Worm (Caenorhabditis elegans): ENCODE data around the gene col-86.

Gene col-86

DNA sequence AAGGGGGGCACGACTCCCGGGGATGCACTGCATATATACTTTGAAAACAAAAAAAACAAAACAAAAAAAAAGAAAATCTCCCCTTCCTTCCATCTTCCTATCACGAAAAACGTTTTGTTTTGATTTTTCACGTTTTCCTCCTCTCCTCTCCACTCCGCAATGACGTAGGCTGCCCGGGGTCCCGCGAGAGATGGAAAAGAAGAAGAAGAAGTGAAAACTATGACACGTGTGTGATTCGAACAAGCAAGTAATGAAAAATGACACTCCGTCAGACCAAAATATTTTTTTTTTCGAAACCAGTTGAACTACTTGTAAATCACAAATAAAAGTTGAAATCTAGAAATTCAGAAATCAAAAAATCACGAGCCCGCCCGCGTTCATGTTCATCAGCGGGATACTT is 32.8 kb downstream of the col-86 start:
- TF ChIP-seq duxl-1 (tag; optimal IDR thresholded peaks at IDR 0.05; ENCODE audit: poor library complexity) (no peak), rbr-2 (tag; optimal IDR thresholded peaks at IDR 0.05) (peak; percentile 3), unc-62 (GFP tag; optimal IDR thresholded peaks at IDR 0.05 in 1 of 2) (peak in 1 of 2 experiments; percentile 74), unc-62 (tag; optimal IDR thresholded peaks at IDR 0.05) (no peak), hif-1 (tag; optimal IDR thresholded peaks at IDR 0.05) (peak in 1 of 2 experiments; percentile 71), mdl-1 (tag; optimal IDR thresholded peaks at IDR 0.05) (peak in 1 of 2 experiments; percentile 73), daf-16 (GFP tag; optimal IDR thresholded peaks at IDR 0.05) (peak in 1 of 2 experiments; percentile 63), daf-16 (tag; optimal IDR thresholded peaks at IDR 0.05) (no peak), hlh-11 (tag; optimal IDR thresholded peaks at IDR 0.05) (peak; percentile 38), lsy-2 (tag; optimal IDR thresholded peaks at IDR 0.05) (no peak), ceh-20 (GFP tag; IDR thresholded peaks at IDR 0.05) (peak; percentile 30; the same call in 1 of the 2 replicates), hlh-30 (tag; optimal IDR thresholded peaks at IDR 0.05; ENCODE audit: insufficient read depth) (peak; percentile 51), ceh-82 (tag; optimal IDR thresholded peaks at IDR 0.05) (no peak), lin-29 (GFP tag; IDR thresholded peaks at IDR 0.05) (no peak)

DNA sequence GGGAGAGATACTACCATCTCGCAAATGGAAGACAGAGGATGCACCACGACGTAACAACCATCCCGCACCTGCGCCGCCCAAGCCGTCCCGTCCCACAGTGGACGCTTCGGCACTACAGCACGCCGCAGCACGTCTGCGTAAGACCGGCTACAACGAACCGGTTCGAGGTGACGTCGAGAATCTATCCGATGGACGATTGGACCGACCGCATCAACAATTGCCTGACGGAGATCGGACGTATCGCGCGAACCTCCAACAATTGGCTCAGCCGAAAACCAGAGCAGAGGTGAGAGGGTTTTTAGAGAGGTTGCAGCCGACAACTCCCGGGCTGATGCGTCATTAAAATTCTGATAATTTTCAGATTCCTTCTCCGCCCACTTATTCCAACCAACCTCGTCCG is 38.9 kb downstream of the col-86 start:
- TF ChIP-seq dmd-6 (GFP tag; IDR thresholded peaks at IDR 0.05) (0 out of 2 replicates have a peak, but pooled peaks have one; percentile 8), lin-15B (tag; optimal IDR thresholded peaks at IDR 0.05) (no peak), set-16 (GFP tag; IDR thresholded peaks at IDR 0.05) (peak; percentile 70), nhr-41 (GFP tag; IDR thresholded peaks at IDR 0.05) (no peak), ceh-44 (GFP tag; IDR thresholded peaks at IDR 0.05) (no peak), sdz-12 (GFP tag; optimal IDR thresholded peaks at IDR 0.05) (no peak)

ce11 chrII:13056580-13056979 is 41.5 kb downstream of the col-86 start, which contains the start of gene zyx-1:
TSS of gene zyx-1 (plus strand) at chrII:13056910.
- TF ChIP-seq cey-2 (tag; optimal IDR thresholded peaks at IDR 0.05; ENCODE audit: borderline replicate concordance, insufficient read depth) (no peak), nhr-11 (tag; optimal IDR thresholded peaks at IDR 0.05) (peak; percentile 19), hlh-11 (tag; optimal IDR thresholded peaks at IDR 0.05) (peak; percentile 39), set-16 (GFP tag; IDR thresholded peaks at IDR 0.05) (peak; percentile 70)

DNA sequence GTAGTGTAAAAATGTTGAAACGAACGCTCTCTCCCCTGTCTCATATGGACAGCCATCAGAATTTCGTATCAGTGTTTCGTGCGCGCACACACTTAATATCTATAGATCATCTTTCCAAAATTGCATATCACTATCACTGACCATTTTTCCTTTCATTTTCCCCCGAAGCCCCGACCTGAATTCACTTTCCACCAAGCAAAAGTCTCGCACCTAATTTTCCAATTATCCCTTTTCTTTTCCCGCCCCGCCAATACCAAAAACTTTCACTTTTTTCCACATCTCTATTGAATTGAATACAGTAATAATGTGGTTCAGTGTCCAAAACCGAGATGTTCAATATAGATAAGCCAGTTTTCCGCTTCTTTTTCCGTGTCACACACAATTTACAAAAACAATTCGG is 44.6 kb downstream of the col-86 start:
- TF ChIP-seq daf-16 (GFP tag; optimal IDR thresholded peaks at IDR 0.05) (no peak), daf-16 (tag; optimal IDR thresholded peaks at IDR 0.05) (no peak), rbr-2 (tag; optimal IDR thresholded peaks at IDR 0.05) (no peak), mep-1 (tag; optimal IDR thresholded peaks at IDR 0.05) (no peak), saeg-2 (GFP tag; IDR thresholded peaks at IDR 0.05) (no peak)

- TF ChIP-seq lin-39 (tag; optimal IDR thresholded peaks at IDR 0.05) (no peak), F10B5.3 (tag; optimal IDR thresholded peaks at IDR 0.05) (no peak), nhr-10 (tag; optimal IDR thresholded peaks at IDR 0.05) (no peak), F44E2.7 (GFP tag; IDR thresholded peaks at IDR 0.05) (no peak), set-16 (GFP tag; IDR thresholded peaks at IDR 0.05) (peak; percentile 71), snpc-1.2 (GFP tag; IDR thresholded peaks at IDR 0.05) (0 out of 2 replicates have a peak, but pooled peaks have one; percentile 29), Y75B8A.6 (GFP tag; IDR thresholded peaks at IDR 0.05) (0 out of 2 replicates have a peak, but pooled peaks have one; percentile 12), hif-1 (tag; optimal IDR thresholded peaks at IDR 0.05) (no peak), aly-2 (tag; optimal IDR thresholded peaks at IDR 0.05) (no peak), ceh-20 (GFP tag; IDR thresholded peaks at IDR 0.05) (no peak), egl-43 (GFP tag; IDR thresholded peaks at IDR 0.05) (0 out of 2 replicates have a peak, but pooled peaks have one; percentile 7), daf-16 (GFP tag; optimal IDR thresholded peaks at IDR 0.05) (no peak), daf-16 (tag; optimal IDR thresholded peaks at IDR 0.05) (no peak), F26F4.8 (GFP tag; conservative IDR thresholded peaks at IDR 0.05) (0 out of 2 replicates have a peak, but pooled peaks have one; percentile 25), tra-1 (GFP tag; IDR thresholded peaks at IDR 0.05) (no peak), dmd-6 (GFP tag; IDR thresholded peaks at IDR 0.05) (no peak)
Observed at ce11 chrII:13050050-13050449, 48.0 kb downstream of the col-86 start.

All from whole organism, L4 larva.